Worm (Caenorhabditis elegans) whole organism, L4/young adult: ENCODE data around the gene tam-1.

ENCODE experiments used
- dao-5 ChIP-seq: sonication (generic microtip); optimal IDR thresholded peaks from 2 replicates; lab custom pipeline; 2016; ENCODE audit warnings: missing genotype, missing genetic modification characterization, moderate library complexity, missing compliant biosample characterization
- him-1 ChIP-seq: sonication (generic microtip); optimal IDR thresholded peaks from 2 replicates; lab custom pipeline; 2016; ENCODE audit warnings: missing genotype, missing genetic modification reagents, missing genetic modification characterization, missing compliant biosample characterization

- TF ChIP-seq him-1 (tag; lab: Kevin White, UChicago), result no peak
- no peak for TF ChIP-seq dao-5 (tag; lab: Kevin White, UChicago)
These were observed 49.4 kb upstream of the tam-1 start, which contains the start of gene srr-6 for ce11 chrV:5012193-5012853.
